Worm (Caenorhabditis elegans): ENCODE data around the gene M163.10.

M163.10 gene

ce11 chrX:14505578-14506353, 35.0 kb downstream of the M163.10 start:
- TF ChIP-seq nhr-77 (tag; optimal IDR thresholded peaks at IDR 0.05) (no peak), F13H6.1 (tag; optimal IDR thresholded peaks at IDR 0.05) (peak; percentile 84), sma-9 (GFP tag; optimal IDR thresholded peaks at IDR 0.05) (peak; percentile 83), sma-9 (tag; optimal IDR thresholded peaks at IDR 0.05) (peak; percentile 5), egl-27 (tag; optimal IDR thresholded peaks at IDR 0.05) (peak; percentile 43), unc-39 (tag; optimal IDR thresholded peaks at IDR 0.05) (no peak), unc-55 (GFP tag; optimal IDR thresholded peaks at IDR 0.05) (no peak), lsy-2 (tag; optimal IDR thresholded peaks at IDR 0.05) (peak in 1 of 2 experiments; percentile 30), dmd-4 (tag; optimal IDR thresholded peaks at IDR 0.05) (no peak), crh-2 (tag; optimal IDR thresholded peaks at IDR 0.05) (peak; percentile 20), ama-1 (optimal IDR thresholded peaks at IDR 0.05) (no peak), nhr-25 (tag; optimal IDR thresholded peaks at IDR 0.05) (peak; percentile 62), mbf-1 (tag; optimal IDR thresholded peaks at IDR 0.05) (no peak), unc-62 (GFP tag; optimal IDR thresholded peaks at IDR 0.05) (no peak), blmp-1 (tag; optimal IDR thresholded peaks at IDR 0.05; ENCODE audit: insufficient read depth) (peak; percentile 44), elt-1 (tag; optimal IDR thresholded peaks at IDR 0.05) (no peak), sma-3 (GFP tag; optimal IDR thresholded peaks at IDR 0.05) (peak; percentile 24), fos-1 (tag; optimal IDR thresholded peaks at IDR 0.05) (peak; percentile 92), zag-1 (tag; optimal IDR thresholded peaks at IDR 0.05) (no peak), mdl-1 (tag; optimal IDR thresholded peaks at IDR 0.05) (no peak), nhr-129 (tag; optimal IDR thresholded peaks at IDR 0.05) (peak; percentile 66), gmeb-1 (tag; optimal IDR thresholded peaks at IDR 0.05) (peak; percentile 51), C34F6.9 (tag; optimal IDR thresholded peaks at IDR 0.05) (peak; percentile 61), ceh-82 (tag; optimal IDR thresholded peaks at IDR 0.05) (no peak)

ce11 chrX:14507992-14508391, 37.2 kb downstream of the M163.10 start:
- no peak for TF ChIP-seq unc-62 (GFP tag; optimal IDR thresholded peaks at IDR 0.05)
- peak; percentile 97 for TF ChIP-seq blmp-1 (tag; optimal IDR thresholded peaks at IDR 0.05; ENCODE audit: insufficient read depth)
- TF ChIP-seq nhr-23 (tag; optimal IDR thresholded peaks at IDR 0.05), result no peak
- TF ChIP-seq alr-1 (tag; optimal IDR thresholded peaks at IDR 0.05), result no peak
- peak; percentile 53 for TF ChIP-seq nhr-129 (tag; optimal IDR thresholded peaks at IDR 0.05)
- peak; percentile 51 for TF ChIP-seq nhr-6 (tag; optimal IDR thresholded peaks at IDR 0.05)
- no peak for TF ChIP-seq dmd-4 (tag; optimal IDR thresholded peaks at IDR 0.05)
- TF ChIP-seq nhr-21 (tag; optimal IDR thresholded peaks at IDR 0.05), result peak; percentile 83
- peak; percentile 54 for TF ChIP-seq egl-27 (tag; optimal IDR thresholded peaks at IDR 0.05)
- peak; percentile 47 for TF ChIP-seq ceh-16 (tag; optimal IDR thresholded peaks at IDR 0.05)
- peak; percentile 80 for TF ChIP-seq sma-9 (GFP tag; optimal IDR thresholded peaks at IDR 0.05)
- TF ChIP-seq sma-9 (tag; optimal IDR thresholded peaks at IDR 0.05), result no peak
- peak; percentile 26 for TF ChIP-seq sem-4 (tag; optimal IDR thresholded peaks at IDR 0.05)
- peak; percentile 43 for TF ChIP-seq fos-1 (tag; optimal IDR thresholded peaks at IDR 0.05)
- peak; percentile 69 for TF ChIP-seq sma-3 (GFP tag; optimal IDR thresholded peaks at IDR 0.05)
- TF ChIP-seq lin-13 (GFP tag; optimal IDR thresholded peaks at IDR 0.05), result no peak
- TF ChIP-seq mdl-1 (tag; optimal IDR thresholded peaks at IDR 0.05), result no peak
- peak; percentile 94 for TF ChIP-seq nhr-25 (tag; optimal IDR thresholded peaks at IDR 0.05)
- TF ChIP-seq F13H6.1 (tag; optimal IDR thresholded peaks at IDR 0.05), result peak; percentile 46

- TF ChIP-seq lin-11 (tag; optimal IDR thresholded peaks at IDR 0.05) (no peak), sem-4 (tag; optimal IDR thresholded peaks at IDR 0.05) (peak; percentile 78), C34F6.9 (tag; optimal IDR thresholded peaks at IDR 0.05) (peak; percentile 49), F13H6.1 (tag; optimal IDR thresholded peaks at IDR 0.05) (peak; percentile 81), sma-3 (GFP tag; optimal IDR thresholded peaks at IDR 0.05) (peak; percentile 66), egl-27 (tag; optimal IDR thresholded peaks at IDR 0.05) (peak; percentile 91), lin-13 (GFP tag; optimal IDR thresholded peaks at IDR 0.05) (peak; percentile 24), ceh-16 (tag; optimal IDR thresholded peaks at IDR 0.05) (peak; percentile 67), zag-1 (tag; optimal IDR thresholded peaks at IDR 0.05) (no peak), ama-1 (optimal IDR thresholded peaks at IDR 0.05) (no peak), nhr-129 (tag; optimal IDR thresholded peaks at IDR 0.05) (peak; percentile 82), fos-1 (tag; optimal IDR thresholded peaks at IDR 0.05) (peak; percentile 53), nhr-23 (tag; optimal IDR thresholded peaks at IDR 0.05) (no peak), snpc-4 (tag; optimal IDR thresholded peaks at IDR 0.05) (no peak), alr-1 (tag; optimal IDR thresholded peaks at IDR 0.05) (no peak), unc-62 (GFP tag; optimal IDR thresholded peaks at IDR 0.05) (peak; percentile 74), mdl-1 (tag; optimal IDR thresholded peaks at IDR 0.05) (peak in 1 of 2 experiments; percentile 10), unc-55 (GFP tag; optimal IDR thresholded peaks at IDR 0.05) (no peak), aly-2 (tag; optimal IDR thresholded peaks at IDR 0.05) (no peak), elt-1 (tag; optimal IDR thresholded peaks at IDR 0.05) (peak; percentile 46), sma-9 (GFP tag; optimal IDR thresholded peaks at IDR 0.05) (peak; percentile 93), sma-9 (tag; optimal IDR thresholded peaks at IDR 0.05) (no peak), nhr-6 (tag; optimal IDR thresholded peaks at IDR 0.05) (peak; percentile 51), ztf-4 (tag; optimal IDR thresholded peaks at IDR 0.05) (peak; percentile 24), lin-39 (tag; optimal IDR thresholded peaks at IDR 0.05) (no peak), nhr-25 (tag; optimal IDR thresholded peaks at IDR 0.05) (peak; percentile 88), nhr-21 (tag; optimal IDR thresholded peaks at IDR 0.05) (peak; percentile 84), crh-2 (tag; optimal IDR thresholded peaks at IDR 0.05) (peak; percentile 46), blmp-1 (tag; optimal IDR thresholded peaks at IDR 0.05; ENCODE audit: insufficient read depth) (peak; percentile 73), lsy-2 (tag; optimal IDR thresholded peaks at IDR 0.05) (peak in 1 of 2 experiments; percentile 64)
These were observed 38.1 kb downstream of the M163.10 start for ce11 chrX:14508823-14509259.

Measured in whole organism, L2 larva.